Worm (Caenorhabditis elegans) whole organism, early embryonic: ENCODE results near the gene F11E6.11.

ENCODE experiments used
- B0310.2 ChIP-seq: sonication (generic microtip); optimal IDR thresholded peaks from 2 replicates; lab custom pipeline; 2016; ENCODE audit warnings: mild to moderate bottlenecking, missing genetic modification characterization, missing compliant biosample characterization
- F13C5.2 ChIP-seq: sonication (generic microtip); optimal IDR thresholded peaks from 2 replicates; lab custom pipeline; 2017; ENCODE audit warnings: mild to moderate bottlenecking, missing genetic modification characterization, inconsistent platforms, missing compliant biosample characterization
- aly-1 ChIP-seq: sonication (generic microtip); optimal IDR thresholded peaks from 2 replicates; lab custom pipeline; 2016; ENCODE audit warnings: missing genetic modification characterization, missing compliant biosample characterization
- ama-1 ChIP-seq: fragments of 150-350 bp; optimal IDR thresholded peaks from 2 replicates; lab custom pipeline; 2014
- ceh-13 ChIP-seq: fragments of 200-800 bp; sonication (Bioruptor generic); optimal IDR thresholded peaks from 2 replicates; lab custom pipeline; 2018; ENCODE audit warnings: mild to moderate bottlenecking, missing genetic modification characterization, missing compliant biosample characterization
- ceh-36 ChIP-seq: sonication (generic microtip); optimal IDR thresholded peaks from 2 replicates; lab custom pipeline; 2016; ENCODE audit warnings: missing genetic modification characterization, inconsistent platforms, missing compliant biosample characterization
- ets-7 ChIP-seq: sonication (generic microtip); optimal IDR thresholded peaks from 2 replicates; lab custom pipeline; 2016; ENCODE audit warnings: missing genotype, missing genetic modification characterization, missing compliant biosample characterization
- flt-1 ChIP-seq: fragments of 200-800 bp; sonication (Bioruptor generic); IDR thresholded peaks from 2 replicates; pipeline ENCODE4 v1.3.6; 2022; ENCODE audit warnings: missing genetic modification characterization, missing compliant biosample characterization
- hmbx-1 ChIP-seq: sonication (generic microtip); optimal IDR thresholded peaks from 2 replicates; lab custom pipeline; 2016; ENCODE audit warnings: mild to moderate bottlenecking, missing genetic modification characterization, missing compliant biosample characterization
- hmg-4 ChIP-seq: fragments of 200-800 bp; sonication (Bioruptor generic); optimal IDR thresholded peaks from 2 replicates; lab custom pipeline; 2018; ENCODE audit warnings: mild to moderate bottlenecking, missing genetic modification characterization, missing compliant biosample characterization
- hnd-1 ChIP-seq: sonication (generic microtip); optimal IDR thresholded peaks from 2 replicates; lab custom pipeline; 2016; ENCODE audit warnings: missing genetic modification characterization, missing compliant biosample characterization
- pes-1 ChIP-seq: fragments of 200-800 bp; sonication (Bioruptor generic); IDR thresholded peaks from 2 replicates; pipeline ENCODE4 v1.3.6; 2022; ENCODE audit warnings: missing genetic modification reagents, missing genetic modification characterization, missing compliant biosample characterization
- scrt-1 ChIP-seq: fragments of 200-800 bp; sonication (Bioruptor generic); IDR thresholded peaks from 2 replicates; pipeline ENCODE4 v1.3.6; 2022; ENCODE audit warnings: missing genetic modification characterization, missing compliant biosample characterization
- sea-1 ChIP-seq: fragments of 200-800 bp; sonication (Bioruptor generic); conservative IDR thresholded peaks from 2 replicates; pipeline ENCODE4 v1.3.6; 2022; ENCODE audit warnings: missing genetic modification characterization, missing compliant biosample characterization
- tbx-11 ChIP-seq: fragments of 200-800 bp; sonication (Bioruptor generic); IDR thresholded peaks from 2 replicates; pipeline ENCODE4 v1.3.6; 2022; ENCODE audit warnings: missing genetic modification characterization, missing compliant biosample characterization
- tbx-37 ChIP-seq: fragments of 200-800 bp; sonication (Bioruptor generic); conservative IDR thresholded peaks from 2 replicates; pipeline ENCODE4 v1.3.6; 2022; ENCODE audit warnings: missing genetic modification reagents, missing genetic modification characterization, missing compliant biosample characterization
- tra-4 ChIP-seq: sonication (generic microtip); optimal IDR thresholded peaks from 2 replicates; lab custom pipeline; 2017; ENCODE audit warnings: missing genetic modification characterization, missing compliant biosample characterization

Gene F11E6.11

ce11 chrIV:17473034-17473433 is 30.4 kb downstream of the F11E6.11 start, which contains the start of gene gba-3:
gba-3 (plus strand) TSS chrIV:17473334.
- TF ChIP-seq hnd-1 (tag; lab: Kevin White, UChicago) (no peak), hmg-4 (GFP tag; lab: Kevin White, UChicago) (no peak), hmbx-1 (tag; lab: Kevin White, UChicago) (no peak), pes-1 (GFP tag; lab: Robert Waterston, UW) (no peak), ceh-13 (GFP tag; lab: Kevin White, UChicago) (no peak), ets-7 (tag; lab: Kevin White, UChicago) (no peak), ceh-36 (tag; lab: Kevin White, UChicago) (no peak), B0310.2 (tag; lab: Kevin White, UChicago) (no peak)

ce11 chrIV:17474047-17474446 is 31.4 kb downstream of the F11E6.11 start:
- TF ChIP-seq hnd-1 (tag; lab: Kevin White, UChicago), result no peak
- TF ChIP-seq hmbx-1 (tag; lab: Kevin White, UChicago), result no peak
- no peak for TF ChIP-seq F13C5.2 (tag; lab: Kevin White, UChicago)
- no peak for TF ChIP-seq tbx-37 (GFP tag; lab: Robert Waterston, UW)
- no peak for TF ChIP-seq tbx-11
- TF ChIP-seq ceh-36 (tag; lab: Kevin White, UChicago), result no peak
- TF ChIP-seq scrt-1 (GFP tag; lab: Robert Waterston, UW), result no peak
- TF ChIP-seq hmg-4 (GFP tag; lab: Kevin White, UChicago), result no peak
- no peak for TF ChIP-seq pes-1 (GFP tag; lab: Robert Waterston, UW)
- TF ChIP-seq aly-1 (tag; lab: Kevin White, UChicago), result no peak

- no peak for TF ChIP-seq scrt-1 (GFP tag; lab: Robert Waterston, UW)
Observed at ce11 chrIV:17475242-17475641, 32.6 kb downstream of the F11E6.11 start, which contains the start of gene F11E6.9. F11E6.9 (minus strand) TSS chrIV:17475342.

ce11 chrIV:17475743-17476142 is 33.1 kb downstream of the F11E6.11 start, which contains the start of gene grl-24:
grl-24 (minus strand) TSS chrIV:17475843.
- TF ChIP-seq pes-1 (GFP tag; lab: Robert Waterston, UW) (no peak), aly-1 (tag; lab: Kevin White, UChicago) (no peak), hmg-4 (GFP tag; lab: Kevin White, UChicago) (no peak), scrt-1 (GFP tag; lab: Robert Waterston, UW) (no peak), B0310.2 (tag; lab: Kevin White, UChicago) (no peak)

- TF ChIP-seq ceh-36 (tag; lab: Kevin White, UChicago) (no peak), ama-1 (lab: Kevin White, UChicago) (no peak), ets-7 (tag; lab: Kevin White, UChicago) (no peak)
Observed at ce11 chrIV:17483230-17483629, 40.6 kb downstream of the F11E6.11 start, which contains the start of gene rabr-2. rabr-2 (minus strand) TSS chrIV:17483330.

ce11 chrIV:17490679-17491078 is 48.1 kb downstream of the F11E6.11 start, which contains the start of gene nas-6:
nas-6 (minus strand) TSS chrIV:17490779.
- no peak for TF ChIP-seq ama-1 (lab: Kevin White, UChicago)
- no peak for TF ChIP-seq F13C5.2 (tag; lab: Kevin White, UChicago)
- TF ChIP-seq ceh-13 (GFP tag; lab: Kevin White, UChicago), result no peak
- no peak for TF ChIP-seq hmg-4 (GFP tag; lab: Kevin White, UChicago)
- no peak for TF ChIP-seq scrt-1 (GFP tag; lab: Robert Waterston, UW)
- TF ChIP-seq flt-1, result no peak
- TF ChIP-seq ets-7 (tag; lab: Kevin White, UChicago), result no peak
- TF ChIP-seq pes-1 (GFP tag; lab: Robert Waterston, UW), result no peak
- no peak for TF ChIP-seq ceh-36 (tag; lab: Kevin White, UChicago)
- no peak for TF ChIP-seq sea-1 (GFP tag; lab: Robert Waterston, UW)
- no peak for TF ChIP-seq tbx-11
- TF ChIP-seq hnd-1 (tag; lab: Kevin White, UChicago), result no peak
- TF ChIP-seq aly-1 (tag; lab: Kevin White, UChicago), result no peak
- no peak for TF ChIP-seq B0310.2 (tag; lab: Kevin White, UChicago)
- TF ChIP-seq hmbx-1 (tag; lab: Kevin White, UChicago), result no peak
- no peak for TF ChIP-seq tra-4 (tag; lab: Kevin White, UChicago)
- no peak for TF ChIP-seq tbx-37 (GFP tag; lab: Robert Waterston, UW)
